Worm (Caenorhabditis elegans): Measurements from ENCODE around the gene F46B6.6.

DNA sequence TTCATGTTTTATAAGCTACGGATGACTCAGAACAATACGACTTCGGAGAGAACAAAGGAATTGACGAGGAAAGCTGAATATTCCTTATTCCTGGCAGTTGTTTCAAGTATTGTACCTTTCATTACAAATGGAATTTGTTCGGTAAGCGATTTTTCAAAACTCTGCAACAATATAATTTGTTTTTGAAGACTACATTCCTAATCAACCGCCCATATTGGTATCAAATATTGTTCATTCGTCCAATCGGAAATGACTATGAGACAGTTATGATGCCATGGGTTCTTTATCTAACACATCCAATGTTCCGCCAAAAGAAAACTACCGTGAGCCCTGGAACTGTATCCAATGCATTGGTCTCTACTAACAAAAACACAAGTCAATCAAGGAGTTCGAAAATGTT lies 25.5 kb upstream of the F46B6.6 start:
- TF ChIP-seq dao-5 (tag; optimal IDR thresholded peaks at IDR 0.05) (no peak), W03F9.2 (tag; optimal IDR thresholded peaks at IDR 0.05) (no peak), him-1 (tag; optimal IDR thresholded peaks at IDR 0.05) (no peak)
